Worm (Caenorhabditis elegans) whole organism, L1 larva: Measurements from ENCODE around the gene lron-5.

ENCODE experiments used
- ama-1 ChIP-seq: fragments of 150-350 bp; optimal IDR thresholded peaks from 2 replicates; lab custom pipeline; 2014
- ceh-82 ChIP-seq, 3 experiments: fragments of 150-350 bp in 1 of 3; sonication (generic microtip) in 2 of 3; optimal IDR thresholded peaks; 2 replicates each; lab custom pipeline; 2014 to 2017; ENCODE audit warnings: missing biosample characterization in 3 of 3, missing genetic modification characterization in 3 of 3
- ces-1 ChIP-seq: fragments of 150-350 bp; optimal IDR thresholded peaks from 2 replicates; lab custom pipeline; 2014; ENCODE audit warnings: missing biosample characterization, missing genetic modification reagents, missing genetic modification characterization
- efl-3 ChIP-seq: fragments of 200-800 bp; sonication (Bioruptor generic); optimal IDR thresholded peaks from 2 replicates; lab custom pipeline; 2018; ENCODE audit warnings: mild to moderate bottlenecking, missing genetic modification characterization, missing compliant biosample characterization
- egl-27 ChIP-seq, 2 experiments: fragments of 150-350 bp in 1 of 2; sonication (generic microtip); optimal IDR thresholded peaks; 3 replicates each; lab custom pipeline; 2017 to 2018; ENCODE audit warnings: missing biosample characterization in 2 of 2, missing genetic modification characterization in 2 of 2, missing genetic modification reagents in 2 of 2
- lin-13 ChIP-seq: fragments of 150-350 bp; optimal IDR thresholded peaks from 2 replicates; lab custom pipeline; 2014; ENCODE audit warnings: missing biosample characterization, missing genetic modification reagents, missing genetic modification characterization
- lsy-2 ChIP-seq, 2 experiments: fragments of 150-350 bp; optimal IDR thresholded peaks; 2 replicates each; lab custom pipeline; 2014; ENCODE audit warnings: missing biosample characterization in 2 of 2, missing genetic modification characterization in 2 of 2
- nhr-237 ChIP-seq: fragments of 150-350 bp; optimal IDR thresholded peaks from 2 replicates; lab custom pipeline; 2014; ENCODE audit warnings: missing biosample characterization, missing genetic modification characterization
- nhr-28 ChIP-seq: fragments of 150-350 bp; optimal IDR thresholded peaks from 2 replicates; lab custom pipeline; 2014; ENCODE audit warnings: missing biosample characterization, missing genetic modification characterization
- unc-62 ChIP-seq: fragments of 150-350 bp; optimal IDR thresholded peaks from 2 replicates; lab custom pipeline; 2014; ENCODE audit warnings: missing biosample characterization, missing genetic modification reagents, missing genetic modification characterization
- xbp-1 ChIP-seq: sonication (generic microtip); optimal IDR thresholded peaks from 2 replicates; lab custom pipeline; 2016; ENCODE audit warnings: missing genetic modification characterization, missing compliant biosample characterization
- ztf-11 ChIP-seq, 2 experiments: sonication (generic microtip); optimal IDR thresholded peaks; 2 replicates each; lab custom pipeline; 2016 to 2017; ENCODE audit warnings: missing genetic modification characterization in 2 of 2, missing biosample characterization in 1 of 2, missing compliant biosample characterization in 1 of 2

ce11 chrIII:4658384-4658844 is 35.6 kb downstream of the lron-5 start, which contains the start of gene cdka-1:
- TF ChIP-seq nhr-28 (no peak), ceh-82 (tag; optimal IDR thresholded peaks at IDR 0.05; lab: Kevin White, UChicago) (no peak), unc-62 (GFP tag; lab: Kevin White, UChicago) (no peak), efl-3 (no peak), lsy-2 (tag; optimal IDR thresholded peaks at IDR 0.05; lab: Kevin White, UChicago) (peak in 1 of 2 experiments; percentile 11), egl-27 (tag; optimal IDR thresholded peaks at IDR 0.05; lab: Kevin White, UChicago) (no peak), xbp-1 (tag; lab: Kevin White, UChicago) (no peak), ztf-11 (tag; optimal IDR thresholded peaks at IDR 0.05; lab: Kevin White, UChicago) (no peak), nhr-237 (tag; lab: Kevin White, UChicago) (no peak), ama-1 (no peak), ces-1 (GFP tag; lab: Kevin White, UChicago) (no peak), lin-13 (no peak)
